Fruit fly (Drosophila melanogaster): Measurements from ENCODE around the gene CG11597.

dm6 chr3L:11777348-11777958, 44.6 kb downstream of the CG11597 start:
- TF ChIP-seq CG4496 (GFP tag; IDR thresholded peaks at IDR 0.05), result 0 out of 3 replicates have a peak, but pooled peaks have one; percentile 28
- TF ChIP-seq gl (tag; optimal IDR thresholded peaks at IDR 0.05), result no peak
- no peak for TF ChIP-seq CG13204 (GFP tag; optimal IDR thresholded peaks at IDR 0.05)
- no peak for TF ChIP-seq CG15710 (tag; optimal IDR thresholded peaks at IDR 0.05)
- no peak for TF ChIP-seq CG10348 (GFP tag; IDR thresholded peaks at IDR 0.05)
